Worm (Caenorhabditis elegans): ENCODE results near the gene F07C6.2.

DNA sequence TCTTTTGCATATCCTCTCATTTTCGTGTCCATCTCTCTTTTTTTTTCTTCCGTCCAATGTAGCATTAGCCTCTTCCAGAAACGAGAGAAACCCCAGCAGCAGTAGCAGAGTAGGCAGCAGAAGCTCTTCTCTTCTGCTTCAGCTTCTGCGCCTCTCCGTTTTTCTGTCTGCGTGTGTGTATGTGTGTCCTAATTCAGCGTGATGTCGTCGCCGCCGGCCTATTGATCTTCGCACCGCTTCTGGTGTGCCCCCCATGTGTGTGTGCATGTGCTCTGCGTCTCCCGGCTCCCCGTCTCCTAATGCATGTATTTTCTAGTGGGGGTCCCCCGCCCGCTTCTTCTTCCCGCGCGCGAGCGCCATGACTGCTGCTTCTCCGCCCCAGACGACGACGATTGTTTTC lies 19.6 kb upstream of the F07C6.2 start:
- peak; percentile 39 for TF ChIP-seq mcd-1 (GFP tag; IDR thresholded peaks at IDR 0.05)
- TF ChIP-seq F49E8.2 (tag; optimal IDR thresholded peaks at IDR 0.05; ENCODE audit: insufficient read depth), result no peak
